Worm (Caenorhabditis elegans): ENCODE data around the gene C45G9.8.

- TF ChIP-seq dao-5 (tag; optimal IDR thresholded peaks at IDR 0.05): no peak
- no peak for TF ChIP-seq him-1 (tag; optimal IDR thresholded peaks at IDR 0.05)
- no peak for TF ChIP-seq W03F9.2 (tag; optimal IDR thresholded peaks at IDR 0.05)
Observed at ce11 chrIII:5004621-5005020, 48.8 kb downstream of the C45G9.8 start, which contains the start of gene R144.6.

Measured in whole organism, L4/young adult.